Fruit fly (Drosophila melanogaster) Kc167 (cell line): ENCODE results near the gene eEF1delta.

ENCODE experiments used
- psq ChIP-seq: fragments of >200 bp; optimal IDR thresholded peaks from 2 replicates; lab custom pipeline; 2017; ENCODE audit warnings: missing external identifiers
- ttk ChIP-seq: sonication (Bioruptor generic); optimal IDR thresholded peaks from 2 replicates; lab custom pipeline; 2017; ENCODE audit warnings: missing external identifiers

dm6 chr2L:10260750-10261493 is 28.6 kb downstream of the eEF1delta start, which contains the start of gene Pten:
- TF ChIP-seq ttk: no peak
- no peak for TF ChIP-seq psq (lab: Kevin White, UChicago)
